Worm (Caenorhabditis elegans): ENCODE measurements around the gene F07D3.3.

Gene F07D3.3

DNA sequence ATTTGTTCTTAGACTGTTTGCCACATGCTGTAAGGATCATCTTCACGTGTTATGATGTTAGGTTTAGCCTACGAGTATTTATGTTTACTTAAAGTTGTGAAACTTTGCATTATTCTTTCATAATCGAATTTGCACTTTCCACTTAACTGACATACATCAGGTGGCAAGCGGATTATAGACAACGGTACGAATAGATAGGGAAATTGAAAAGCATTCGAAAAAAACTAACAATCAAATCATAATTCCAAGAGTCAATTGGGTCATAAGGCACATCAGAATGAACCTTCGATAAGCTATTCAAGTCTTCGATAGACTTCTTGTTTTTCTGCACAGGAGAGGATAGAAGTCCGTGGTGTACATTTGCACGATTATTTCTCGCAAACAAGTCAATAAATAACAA lies 30.0 kb upstream of the F07D3.3 start:
- TF ChIP-seq flt-1 (GFP tag; IDR thresholded peaks at IDR 0.05), result no peak
- no peak for TF ChIP-seq T22C8.4 (GFP tag; IDR thresholded peaks at IDR 0.05)
- TF ChIP-seq med-1 (GFP tag; optimal IDR thresholded peaks at IDR 0.05; ENCODE audit: insufficient read depth), result no peak
- TF ChIP-seq ztf-23 (GFP tag; IDR thresholded peaks at IDR 0.05), result no peak

DNA sequence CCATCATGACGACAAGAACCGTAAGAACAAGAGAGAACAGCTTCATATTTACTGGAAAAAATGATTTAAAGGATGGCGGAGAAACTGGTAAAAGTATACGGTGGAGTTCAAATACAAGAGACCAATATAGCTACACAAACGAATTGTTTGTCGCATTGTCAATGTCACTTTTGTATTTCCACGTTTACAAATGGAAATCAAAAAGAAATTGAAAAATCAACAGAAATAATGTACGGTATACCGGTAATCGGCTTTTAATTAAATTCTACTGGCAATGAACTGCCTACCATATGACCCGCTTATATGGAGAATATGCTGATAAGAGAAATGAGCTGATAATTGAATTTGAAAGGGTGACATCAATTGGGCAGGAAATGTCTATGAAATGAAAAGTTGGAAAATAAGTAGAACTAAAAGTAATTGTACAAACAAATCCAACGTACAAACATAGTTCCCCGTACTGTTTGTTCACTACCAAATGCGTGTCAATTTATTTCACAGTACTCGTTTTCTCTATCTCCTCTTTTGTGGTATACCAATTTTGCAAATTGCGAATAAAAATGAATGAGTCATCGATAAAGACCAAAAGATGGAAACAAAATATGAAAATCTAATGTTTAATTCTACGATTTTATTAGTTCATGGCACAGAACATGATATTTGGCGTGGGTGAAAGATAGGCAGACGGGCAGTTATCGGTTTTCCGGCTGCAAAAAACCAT lies 29.1 kb upstream of the F07D3.3 start, which contains the start of gene K06A4.7:
TSS of gene K06A4.7 (minus strand) at position 51 of the 721 bp plus-strand sequence.
- TF ChIP-seq cog-1 (tag; optimal IDR thresholded peaks at IDR 0.05) (no peak), med-1 (GFP tag; optimal IDR thresholded peaks at IDR 0.05; ENCODE audit: insufficient read depth) (no peak), T22C8.4 (GFP tag; IDR thresholded peaks at IDR 0.05) (no peak), flt-1 (GFP tag; IDR thresholded peaks at IDR 0.05) (no peak), ztf-29 (GFP tag; IDR thresholded peaks at IDR 0.05) (no peak), ztf-23 (GFP tag; IDR thresholded peaks at IDR 0.05) (no peak), ref-1 (GFP tag; conservative IDR thresholded peaks at IDR 0.05) (no peak), klf-2 (GFP tag; conservative IDR thresholded peaks at IDR 0.05) (no peak)

DNA sequence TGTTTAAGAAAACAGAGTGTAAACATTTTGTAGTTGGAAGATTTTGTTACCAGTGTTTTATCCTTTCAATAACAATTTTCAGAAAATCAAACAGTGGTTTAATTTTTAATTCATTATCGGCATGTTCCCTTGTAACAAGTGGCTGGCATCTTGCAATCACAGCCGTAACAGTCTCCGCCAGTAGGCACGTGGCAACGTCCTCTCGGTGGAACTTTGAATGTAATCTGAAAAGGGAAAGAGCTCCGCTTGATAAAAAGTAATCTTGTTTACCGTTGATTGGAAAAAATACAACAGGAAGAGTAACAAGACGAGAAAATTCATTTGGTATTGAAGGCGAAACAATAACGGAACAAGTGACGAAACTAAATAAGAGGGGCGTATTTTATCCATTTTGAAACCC lies 26.9 kb upstream of the F07D3.3 start, which contains the start of gene K06A4.10:
TSS of gene K06A4.10 (minus strand) at position 390 of the 400 bp plus-strand sequence.
- TF ChIP-seq tab-1 (GFP tag; IDR thresholded peaks at IDR 0.05) (no peak), klf-2 (GFP tag; conservative IDR thresholded peaks at IDR 0.05) (no peak), T22C8.4 (GFP tag; IDR thresholded peaks at IDR 0.05) (no peak), ztf-23 (GFP tag; IDR thresholded peaks at IDR 0.05) (no peak), med-1 (GFP tag; optimal IDR thresholded peaks at IDR 0.05; ENCODE audit: insufficient read depth) (no peak), cog-1 (tag; optimal IDR thresholded peaks at IDR 0.05) (no peak), ztf-29 (GFP tag; IDR thresholded peaks at IDR 0.05) (no peak), flt-1 (GFP tag; IDR thresholded peaks at IDR 0.05) (no peak), ref-1 (GFP tag; conservative IDR thresholded peaks at IDR 0.05) (no peak)

DNA sequence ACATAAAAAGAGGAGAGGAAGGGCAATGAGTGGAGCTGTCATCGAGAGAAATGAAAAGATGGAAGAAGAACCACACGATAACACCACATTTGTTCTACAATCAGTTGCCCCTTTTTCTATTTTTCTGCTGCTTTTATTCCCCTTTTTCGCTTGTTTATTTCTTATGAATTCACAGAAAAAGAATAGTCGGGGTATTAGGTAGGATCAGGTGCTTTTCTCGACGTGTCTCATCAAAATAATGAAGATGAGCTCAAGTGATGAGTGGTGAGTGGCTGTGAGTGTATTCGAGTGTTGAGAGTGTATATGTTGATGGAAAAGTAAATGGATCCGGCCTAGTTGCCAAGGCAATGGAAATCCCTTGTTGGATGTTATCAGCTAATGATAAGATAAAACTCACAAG lies 23.0 kb upstream of the F07D3.3 start:
- no peak for TF ChIP-seq ztf-23 (GFP tag; IDR thresholded peaks at IDR 0.05)

DNA sequence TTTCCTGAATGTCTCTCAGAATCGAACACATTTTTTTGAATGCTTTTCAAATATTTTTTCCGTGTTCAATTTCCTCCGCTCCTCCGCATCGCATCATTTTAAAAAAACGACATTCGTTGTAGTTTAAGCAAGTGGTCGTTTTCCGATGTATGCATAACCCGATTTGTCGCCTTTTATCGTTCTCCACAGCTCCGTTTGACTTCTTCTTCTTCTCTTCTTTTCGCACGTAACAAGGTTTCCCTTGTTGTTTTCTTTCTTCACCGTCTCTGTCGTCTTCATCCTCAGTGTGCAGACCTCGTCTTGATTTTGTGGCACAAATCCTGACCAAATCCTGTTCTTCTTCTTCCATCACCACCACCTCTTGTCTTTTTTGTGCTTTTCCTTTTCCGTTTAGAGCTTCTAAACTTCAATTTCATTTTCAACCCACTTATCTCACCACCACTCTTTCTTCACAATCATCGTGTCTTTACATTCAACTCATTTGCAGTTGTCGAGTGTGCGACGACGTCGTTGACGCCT lies 21.3 kb upstream of the F07D3.3 start, which contains the start of gene K06A4.2:
TSS of gene K06A4.2 (plus strand) at position 469 of the 519 bp plus-strand sequence.
- TF ChIP-seq T22C8.4 (GFP tag; IDR thresholded peaks at IDR 0.05) (no peak), ztf-29 (GFP tag; IDR thresholded peaks at IDR 0.05) (no peak), ref-1 (GFP tag; conservative IDR thresholded peaks at IDR 0.05) (no peak), ztf-23 (GFP tag; IDR thresholded peaks at IDR 0.05) (no peak), flt-1 (GFP tag; IDR thresholded peaks at IDR 0.05) (no peak), tab-1 (GFP tag; IDR thresholded peaks at IDR 0.05) (no peak), med-1 (GFP tag; optimal IDR thresholded peaks at IDR 0.05; ENCODE audit: insufficient read depth) (no peak), cog-1 (tag; optimal IDR thresholded peaks at IDR 0.05) (no peak), klf-2 (GFP tag; conservative IDR thresholded peaks at IDR 0.05) (no peak)

DNA sequence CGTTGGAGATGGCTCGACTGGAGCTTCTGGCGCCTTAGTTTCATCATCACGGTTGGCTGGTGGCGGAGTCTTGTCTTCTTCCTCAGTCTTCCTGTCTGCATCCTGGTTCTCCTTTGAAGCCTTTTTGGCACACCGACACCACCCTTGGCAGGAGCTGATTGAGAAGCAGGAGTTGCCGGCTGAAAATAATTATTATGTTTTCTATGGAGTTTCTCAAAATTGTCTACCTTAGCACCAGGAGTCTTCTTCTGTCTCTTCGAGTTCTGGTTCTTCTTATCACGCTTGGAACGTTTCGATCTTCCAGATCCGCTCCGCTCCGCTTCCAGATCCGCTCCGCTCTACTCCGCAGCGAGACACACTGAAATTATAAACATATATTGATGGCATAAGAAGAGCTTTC lies 18.1 kb upstream of the F07D3.3 start, which contains the start of gene K06A4.6:
TSS of gene K06A4.6 (minus strand) at position 101 of the 400 bp plus-strand sequence.
- no peak for TF ChIP-seq med-1 (GFP tag; optimal IDR thresholded peaks at IDR 0.05; ENCODE audit: insufficient read depth)
- no peak for TF ChIP-seq klf-2 (GFP tag; conservative IDR thresholded peaks at IDR 0.05)
- no peak for TF ChIP-seq cog-1 (tag; optimal IDR thresholded peaks at IDR 0.05)
- TF ChIP-seq T22C8.4 (GFP tag; IDR thresholded peaks at IDR 0.05), result no peak
- no peak for TF ChIP-seq flt-1 (GFP tag; IDR thresholded peaks at IDR 0.05)
- no peak for TF ChIP-seq ztf-23 (GFP tag; IDR thresholded peaks at IDR 0.05)
- no peak for TF ChIP-seq ztf-29 (GFP tag; IDR thresholded peaks at IDR 0.05)
- TF ChIP-seq tab-1 (GFP tag; IDR thresholded peaks at IDR 0.05), result no peak
- TF ChIP-seq ref-1 (GFP tag; conservative IDR thresholded peaks at IDR 0.05), result no peak

DNA sequence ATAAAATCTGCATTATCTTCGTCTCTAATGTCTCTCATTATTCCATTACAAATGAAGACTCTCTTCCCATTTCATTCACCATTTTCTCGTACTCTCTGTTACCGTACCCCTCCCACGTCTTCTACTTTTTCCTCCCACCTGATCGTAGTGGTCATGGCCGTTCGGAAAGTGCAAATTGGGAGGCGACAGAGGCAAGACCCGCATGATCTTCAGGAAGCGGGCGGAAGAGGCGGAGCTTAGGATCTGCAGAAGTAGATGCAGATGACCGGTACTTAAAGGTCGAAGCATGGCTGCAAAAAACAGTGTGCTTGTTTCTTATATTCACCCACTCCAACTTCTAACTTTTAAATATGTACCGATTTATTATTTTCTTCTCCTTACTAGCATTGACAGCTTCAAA lies 15.4 kb upstream of the F07D3.3 start, which contains the start of gene nas-3:
TSS of gene nas-3 (plus strand) at position 301 of the 400 bp plus-strand sequence.
- TF ChIP-seq cog-1 (tag; optimal IDR thresholded peaks at IDR 0.05) (no peak), ztf-23 (GFP tag; IDR thresholded peaks at IDR 0.05) (no peak), T22C8.4 (GFP tag; IDR thresholded peaks at IDR 0.05) (no peak), klf-2 (GFP tag; conservative IDR thresholded peaks at IDR 0.05) (no peak), ref-1 (GFP tag; conservative IDR thresholded peaks at IDR 0.05) (no peak), med-1 (GFP tag; optimal IDR thresholded peaks at IDR 0.05; ENCODE audit: insufficient read depth) (no peak), ztf-29 (GFP tag; IDR thresholded peaks at IDR 0.05) (no peak), flt-1 (GFP tag; IDR thresholded peaks at IDR 0.05) (no peak), tab-1 (GFP tag; IDR thresholded peaks at IDR 0.05) (no peak)

DNA sequence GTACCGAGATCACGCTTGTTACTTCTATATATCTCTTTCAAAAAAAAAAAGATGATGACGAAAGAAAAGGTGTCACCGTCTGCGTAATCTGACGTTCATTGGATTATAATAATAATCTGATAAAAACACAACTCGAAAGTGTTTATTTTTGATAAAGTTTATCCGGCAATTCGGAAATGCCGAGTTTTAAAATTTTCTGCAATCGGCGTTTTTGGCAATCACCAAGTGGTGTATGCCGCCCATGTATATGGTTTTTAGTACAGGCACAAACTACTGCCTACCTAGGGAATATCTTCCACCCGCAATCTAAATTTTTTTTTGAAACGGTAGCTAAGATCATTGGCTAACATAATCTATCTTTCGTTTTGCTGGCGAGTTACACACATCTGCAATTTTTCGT lies 11.4 kb upstream of the F07D3.3 start:
- TF ChIP-seq ztf-23 (GFP tag; IDR thresholded peaks at IDR 0.05), result no peak
- no peak for TF ChIP-seq ztf-29 (GFP tag; IDR thresholded peaks at IDR 0.05)
- no peak for TF ChIP-seq med-1 (GFP tag; optimal IDR thresholded peaks at IDR 0.05; ENCODE audit: insufficient read depth)
- no peak for TF ChIP-seq cog-1 (tag; optimal IDR thresholded peaks at IDR 0.05)
- no peak for TF ChIP-seq T22C8.4 (GFP tag; IDR thresholded peaks at IDR 0.05)

DNA sequence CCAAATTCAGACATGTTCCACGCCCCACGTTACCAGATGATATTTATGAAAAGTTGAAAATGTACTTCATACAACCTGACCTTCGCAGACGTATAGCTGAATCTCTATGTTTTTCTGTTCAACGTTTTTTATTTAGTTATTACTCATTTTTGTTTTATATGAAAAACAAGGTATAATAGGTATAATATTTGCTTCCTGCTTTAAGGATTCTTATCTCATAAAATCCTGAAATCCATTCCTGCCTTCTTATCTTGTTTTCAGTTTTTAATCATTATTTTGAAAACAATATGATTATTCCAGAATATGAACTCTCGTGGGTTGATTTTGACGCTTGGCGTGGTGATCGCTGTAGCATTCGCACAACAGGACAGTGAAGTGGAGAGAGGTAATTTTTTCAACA lies 9.2 kb upstream of the F07D3.3 start, which contains the start of gene flp-6:
TSS of gene flp-6 (plus strand) at position 301 of the 400 bp plus-strand sequence.
- no peak for TF ChIP-seq cog-1 (tag; optimal IDR thresholded peaks at IDR 0.05)
- no peak for TF ChIP-seq klf-2 (GFP tag; conservative IDR thresholded peaks at IDR 0.05)
- no peak for TF ChIP-seq tab-1 (GFP tag; IDR thresholded peaks at IDR 0.05)
- no peak for TF ChIP-seq flt-1 (GFP tag; IDR thresholded peaks at IDR 0.05)
- TF ChIP-seq ztf-29 (GFP tag; IDR thresholded peaks at IDR 0.05), result no peak
- no peak for TF ChIP-seq med-1 (GFP tag; optimal IDR thresholded peaks at IDR 0.05; ENCODE audit: insufficient read depth)
- no peak for TF ChIP-seq T22C8.4 (GFP tag; IDR thresholded peaks at IDR 0.05)
- TF ChIP-seq ref-1 (GFP tag; conservative IDR thresholded peaks at IDR 0.05), result no peak
- TF ChIP-seq ztf-23 (GFP tag; IDR thresholded peaks at IDR 0.05), result no peak

DNA sequence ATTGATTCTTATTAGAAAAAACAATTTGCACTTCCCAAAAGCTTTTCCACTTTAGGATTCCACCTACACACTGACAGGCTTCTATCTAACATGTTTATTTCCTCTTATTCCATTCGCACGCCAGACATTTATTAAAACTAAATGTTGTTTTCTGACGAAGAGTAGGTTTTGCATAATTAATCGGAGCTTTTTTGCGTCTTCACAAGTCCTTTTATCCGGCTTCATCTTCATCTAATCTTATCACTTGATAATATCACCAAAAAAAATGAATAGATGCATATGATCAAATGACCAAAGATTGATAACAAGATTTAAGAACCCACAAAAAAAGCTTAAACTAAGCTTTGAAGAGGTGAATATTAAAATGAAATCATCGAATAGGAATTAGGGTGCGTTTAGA lies 3.0 kb upstream of the F07D3.3 start:
- TF ChIP-seq tab-1 (GFP tag; IDR thresholded peaks at IDR 0.05) (no peak), ref-1 (GFP tag; conservative IDR thresholded peaks at IDR 0.05) (no peak), T22C8.4 (GFP tag; IDR thresholded peaks at IDR 0.05) (no peak), ztf-29 (GFP tag; IDR thresholded peaks at IDR 0.05) (no peak)

All from whole organism, midembryonic.